Fruit fly (Drosophila melanogaster) whole organism, embryonic: ENCODE measurements around the gene CG32459.
A peak's percentile ranks its signal among the peaks of the same experiment; 100 is the strongest.

Experiments
- BtbVII ChIP-seq: fragments of 200-800 bp; sonication (Bioruptor generic); optimal IDR thresholded peaks from 3 replicates; lab custom pipeline; 2017; ENCODE audit warnings: missing biosample characterization, mild to moderate bottlenecking, missing genetic modification characterization
- CG1024 ChIP-seq: fragments of 200-800 bp; sonication (Bioruptor generic); IDR thresholded peaks from 2 replicates; pipeline ENCODE4 v1.3.6; 2022; ENCODE audit warnings: missing biosample characterization, missing genetic modification characterization
- CG13894 ChIP-seq: fragments of 200-800 bp; sonication (Bioruptor generic); optimal IDR thresholded peaks from 3 replicates; lab custom pipeline; 2018; ENCODE audit warnings: missing biosample characterization, mild to moderate bottlenecking, missing genetic modification characterization, moderate library complexity
- CG14965 ChIP-seq: fragments of 200-800 bp; sonication (Bioruptor generic); optimal IDR thresholded peaks from 2 replicates; lab custom pipeline; 2016; ENCODE audit warnings: missing biosample characterization, missing genetic modification characterization, borderline replicate concordance
- CG15601 ChIP-seq: fragments of 200-800 bp; sonication (Bioruptor generic); optimal IDR thresholded peaks from 3 replicates; lab custom pipeline; 2019; ENCODE audit warnings: missing biosample characterization, mild to moderate bottlenecking, missing genetic modification characterization, moderate library complexity
- CG1647 ChIP-seq: fragments of 200-800 bp; sonication (Bioruptor generic); optimal IDR thresholded peaks from 3 replicates; lab custom pipeline; 2016; ENCODE audit warnings: missing biosample characterization, missing genetic modification characterization
- CG17568 ChIP-seq: fragments of 200-800 bp; sonication (Bioruptor generic); optimal IDR thresholded peaks from 2 replicates; lab custom pipeline; 2018; ENCODE audit warnings: missing biosample characterization, mild to moderate bottlenecking, missing genetic modification characterization, moderate library complexity
- CG30020 ChIP-seq: fragments of 200-800 bp; optimal IDR thresholded peaks from 2 replicates; lab custom pipeline; 2019; ENCODE audit warnings: missing biosample characterization, mild to moderate bottlenecking, missing genetic modification characterization, moderate library complexity
- CG32772 ChIP-seq: fragments of 200-800 bp; sonication (Bioruptor generic); IDR thresholded peaks from 2 replicates; pipeline ENCODE4 v1.3.6; 2022; ENCODE audit warnings: missing biosample characterization, missing genetic modification characterization
- CG4404 ChIP-seq: fragments of 200-800 bp; sonication (Bioruptor generic); IDR thresholded peaks from 2 replicates; pipeline ENCODE4 v1.3.6; 2022; ENCODE audit warnings: missing biosample characterization, missing genetic modification characterization
- CG4707 ChIP-seq: fragments of 200-800 bp; sonication (Bioruptor generic); optimal IDR thresholded peaks from 2 replicates; lab custom pipeline; 2018; ENCODE audit warnings: missing biosample characterization, mild to moderate bottlenecking, missing genetic modification characterization, moderate library complexity
- CG6791 ChIP-seq: fragments of 200-800 bp; sonication (Bioruptor generic); IDR thresholded peaks from 3 replicates; pipeline ENCODE4 v1.3.6; 2022; ENCODE audit warnings: missing biosample characterization, missing genetic modification characterization; ENCODE audit not compliant: partially characterized antibody
- CG6813 ChIP-seq: fragments of 200-800 bp; sonication (Bioruptor generic); optimal IDR thresholded peaks from 2 replicates; lab custom pipeline; 2017; ENCODE audit warnings: missing biosample characterization, missing genetic modification characterization, mild to moderate bottlenecking, moderate library complexity, missing genetic modification reagents
- CG7372 ChIP-seq: fragments of 200-800 bp; sonication (Bioruptor generic); IDR thresholded peaks from 2 replicates; pipeline ENCODE4 v1.3.6; 2022; ENCODE audit warnings: missing biosample characterization, missing genetic modification characterization
- CG7928 ChIP-seq: fragments of 200-800 bp; sonication (Bioruptor generic); optimal IDR thresholded peaks from 2 replicates; lab custom pipeline; 2017; ENCODE audit warnings: missing biosample characterization, mild to moderate bottlenecking, missing genetic modification characterization
- Dip2 ChIP-seq: fragments of 200-800 bp; sonication (Bioruptor generic); IDR thresholded peaks from 2 replicates; pipeline ENCODE4 v1.3.6; 2022; ENCODE audit warnings: missing biosample characterization, missing genetic modification characterization
- Dip3 ChIP-seq: fragments of 200-800 bp; sonication (Bioruptor generic); optimal IDR thresholded peaks from 3 replicates; lab custom pipeline; 2016; ENCODE audit warnings: missing biosample characterization, missing genetic modification characterization
- Dp ChIP-seq: fragments of 200-800 bp; sonication (Bioruptor generic); optimal IDR thresholded peaks from 2 replicates; lab custom pipeline; 2018; ENCODE audit warnings: missing biosample characterization, mild to moderate bottlenecking, missing genetic modification characterization, moderate library complexity
- Ets65A ChIP-seq: fragments of 200-800 bp; sonication (Bioruptor generic); peaks from one replicate; lab custom pipeline; 2016; ENCODE audit warnings: missing biosample characterization, missing genetic modification characterization
- Ets97D ChIP-seq: fragments of 200-800 bp; sonication (Bioruptor generic); optimal IDR thresholded peaks from 3 replicates; lab custom pipeline; 2016; ENCODE audit warnings: missing biosample characterization, missing genetic modification characterization
- Gsc ChIP-seq: fragments of 200-800 bp; sonication (Bioruptor generic); IDR thresholded peaks from 2 replicates; pipeline ENCODE4 v1.3.6; 2022; ENCODE audit warnings: missing biosample characterization, missing genetic modification characterization
- HLH3B ChIP-seq: fragments of 200-800 bp; sonication (Bioruptor generic); IDR thresholded peaks from 2 replicates; pipeline ENCODE4 v1.3.6; 2022; ENCODE audit warnings: missing biosample characterization, missing genetic modification characterization
- Lpt ChIP-seq: fragments of >200 bp; optimal IDR thresholded peaks from 2 replicates; lab custom pipeline; 2018; ENCODE audit warnings: missing biosample characterization, missing genetic modification characterization
- MBD-R2 ChIP-seq: fragments of 200-800 bp; sonication (Bioruptor generic); IDR thresholded peaks from 2 replicates; pipeline ENCODE4 v1.3.6; 2022; ENCODE audit warnings: missing biosample characterization, missing genetic modification characterization
- Myb ChIP-seq: fragments of 200-800 bp; sonication (Bioruptor generic); optimal IDR thresholded peaks from 2 replicates; lab custom pipeline; 2016; ENCODE audit warnings: missing biosample characterization, missing genetic modification characterization
- NC2α ChIP-seq: fragments of 200-800 bp; sonication (Bioruptor generic); optimal IDR thresholded peaks from 2 replicates; lab custom pipeline; 2016; ENCODE audit warnings: missing biosample characterization, missing genetic modification characterization
- NK7.1 ChIP-seq: fragments of 200-800 bp; sonication (Bioruptor generic); optimal IDR thresholded peaks from 3 replicates; lab custom pipeline; 2016; ENCODE audit warnings: missing biosample characterization, missing genetic modification characterization
- Trl ChIP-seq, 3 experiments: fragments of >200 bp in 2 of 3; fragments of 200-800 bp in 1 of 3; sonication (Bioruptor generic) in 1 of 3; optimal IDR thresholded peaks; 2 replicates in 1 of 3; 3 replicates in 2 of 3; lab custom pipeline; 2016 to 2017; ENCODE audit warnings: missing biosample characterization in 1 of 3, missing genetic modification characterization in 1 of 3
- bsh ChIP-seq, 2 experiments: fragments of 200-800 bp; sonication (Bioruptor generic); optimal IDR thresholded peaks; 2 replicates each; lab custom pipeline; 2017 to 2018; ENCODE audit warnings: mild to moderate bottlenecking in 2 of 2, missing biosample characterization in 2 of 2, missing genetic modification characterization in 2 of 2, moderate library complexity in 1 of 2
- dan ChIP-seq: fragments of 200-800 bp; sonication (Bioruptor generic); IDR thresholded peaks from 2 replicates; pipeline ENCODE4 v1.3.6; 2022; ENCODE audit warnings: missing biosample characterization, missing genetic modification characterization
- dpn ChIP-seq, 2 experiments: fragments of 200-800 bp; sonication (Bioruptor generic); optimal IDR thresholded peaks; 3 replicates each; lab custom pipeline; 2016; ENCODE audit warnings: missing biosample characterization in 2 of 2, missing genetic modification characterization in 2 of 2
- fd96Cb ChIP-seq: fragments of 200-800 bp; sonication (Bioruptor generic); optimal IDR thresholded peaks from 2 replicates; lab custom pipeline; 2018; ENCODE audit warnings: missing biosample characterization, mild to moderate bottlenecking, missing genetic modification characterization, moderate library complexity
- gsb ChIP-seq: fragments of 200-800 bp; sonication (Bioruptor generic); IDR thresholded peaks from 2 replicates; pipeline ENCODE4 v1.3.6; 2022; ENCODE audit warnings: missing biosample characterization, missing genetic modification characterization
- gt ChIP-seq: fragments of 200-800 bp; sonication (Bioruptor generic); IDR thresholded peaks from 2 replicates; pipeline ENCODE4 v1.3.6; 2022; ENCODE audit warnings: missing biosample characterization, missing genetic modification characterization
- hkb ChIP-seq, 2 experiments: fragments of 200-800 bp in 1 of 2; fragments of >200 bp in 1 of 2; sonication (Bioruptor generic) in 1 of 2; IDR thresholded peaks in 1 of 2; optimal IDR thresholded peaks in 1 of 2; 2 replicates each; pipeline versions ENCODE4 v1.3.6 to Lab custom; 2017 to 2022; ENCODE audit warnings: missing biosample characterization in 1 of 2, missing genetic modification characterization in 1 of 2
- insv ChIP-seq, 2 experiments: fragments of 200-800 bp; sonication (Bioruptor generic); optimal IDR thresholded peaks; 3 replicates each; lab custom pipeline; 2016 to 2018; ENCODE audit warnings: missing biosample characterization in 2 of 2, missing genetic modification characterization in 2 of 2
- lov ChIP-seq, 2 experiments: fragments of 200-800 bp in 1 of 2; fragments of >200 bp in 1 of 2; sonication (Bioruptor generic) in 1 of 2; IDR thresholded peaks in 1 of 2; optimal IDR thresholded peaks in 1 of 2; 2 replicates in 1 of 2; 3 replicates in 1 of 2; pipeline versions ENCODE4 v1.3.6 to Lab custom; 2017 to 2022; ENCODE audit warnings: missing biosample characterization in 1 of 2, missing genetic modification characterization in 1 of 2
- mam ChIP-seq: fragments of 200-800 bp; sonication (Bioruptor generic); optimal IDR thresholded peaks from 3 replicates; lab custom pipeline; 2016; ENCODE audit warnings: missing biosample characterization, missing genetic modification characterization
- nmo ChIP-seq: fragments of 200-800 bp; sonication (Bioruptor generic); optimal IDR thresholded peaks from 2 replicates; lab custom pipeline; 2018; ENCODE audit warnings: missing biosample characterization, mild to moderate bottlenecking, missing genetic modification characterization, moderate library complexity
- odd ChIP-seq: fragments of 200-800 bp; sonication (Bioruptor generic); optimal IDR thresholded peaks from 2 replicates; lab custom pipeline; 2017; ENCODE audit warnings: missing biosample characterization, mild to moderate bottlenecking, missing genetic modification characterization
- otp ChIP-seq: fragments of 200-800 bp; sonication (Bioruptor generic); IDR thresholded peaks from 3 replicates; pipeline ENCODE4, ENCODE4 v1.3.6; 2022; ENCODE audit warnings: missing biosample characterization, missing genetic modification characterization
- psq ChIP-seq: fragments of 200-800 bp; sonication (Bioruptor generic); optimal IDR thresholded peaks from 2 replicates; lab custom pipeline; 2017; ENCODE audit warnings: missing biosample characterization, missing genetic modification characterization
- pzg ChIP-seq: fragments of 200-800 bp; sonication (Bioruptor generic); optimal IDR thresholded peaks from 3 replicates; lab custom pipeline; 2018; ENCODE audit warnings: missing biosample characterization, mild to moderate bottlenecking, missing genetic modification characterization, moderate library complexity
- slp2 ChIP-seq: fragments of 200-800 bp; sonication (Bioruptor generic); optimal IDR thresholded peaks from 2 replicates; lab custom pipeline; 2016; ENCODE audit warnings: missing biosample characterization, missing genetic modification characterization
- sug ChIP-seq: fragments of 200-800 bp; optimal IDR thresholded peaks from 2 replicates; lab custom pipeline; 2019; ENCODE audit warnings: missing biosample characterization, mild to moderate bottlenecking, missing genetic modification characterization, moderate library complexity
- trem ChIP-seq: fragments of 200-800 bp; optimal IDR thresholded peaks from 3 replicates; lab custom pipeline; 2019; ENCODE audit warnings: missing biosample characterization, mild to moderate bottlenecking, missing genetic modification characterization, moderate library complexity
- vfl ChIP-seq: fragments of 200-800 bp; sonication (Bioruptor generic); optimal IDR thresholded peaks from 2 replicates; lab custom pipeline; 2016; ENCODE audit warnings: missing biosample characterization, missing genetic modification characterization
- wor ChIP-seq: fragments of 200-800 bp; sonication (Bioruptor generic); IDR thresholded peaks from 2 replicates; pipeline ENCODE4 v1.3.6; 2022; ENCODE audit warnings: missing biosample characterization, missing genetic modification characterization

CG32459 gene

DNA sequence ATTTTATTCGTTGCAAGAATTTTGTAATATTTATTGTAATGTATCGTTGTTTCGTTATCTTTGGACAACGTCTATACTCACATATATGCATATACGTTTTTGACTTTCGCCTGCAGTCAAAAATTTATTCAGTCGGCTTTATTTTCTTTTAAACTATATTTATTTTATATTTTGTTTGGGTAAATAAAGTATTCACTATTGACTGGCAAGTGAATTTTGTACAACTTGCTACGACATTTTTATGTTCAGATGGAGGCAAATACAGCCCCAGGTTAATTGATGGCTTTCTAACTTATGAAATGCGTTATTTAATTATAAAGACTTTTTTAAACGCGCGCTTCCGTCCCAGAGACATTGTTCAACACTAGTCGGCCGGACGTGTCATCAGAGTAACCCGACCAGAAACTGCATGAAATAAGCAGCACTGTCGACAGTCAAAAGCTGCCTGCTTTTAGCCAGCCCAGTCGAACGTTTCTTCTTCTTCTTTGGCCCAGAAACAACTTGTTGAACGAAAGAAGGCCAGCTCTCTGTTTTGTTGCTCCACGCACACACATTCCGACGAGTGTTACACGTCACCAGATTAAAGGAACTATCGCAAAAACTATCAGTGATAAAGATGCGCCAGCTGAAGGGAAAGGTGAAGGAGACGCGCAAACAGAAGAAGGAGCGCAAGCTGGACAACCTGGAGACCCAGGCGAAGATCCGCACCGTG is 7.7 kb upstream of the CG32459 start, which contains the start of gene CG33169 (continued):
- TF ChIP-seq Gsc (GFP tag; lab: Robert Waterston, UW) (no peak; the same call in 1 of the 2 replicates), Myb (GFP tag; lab: Kevin White, UChicago) (peak; percentile 91), BtbVII (peak; percentile 73), pzg (peak; percentile 99), NC2α (GFP tag; lab: Kevin White, UChicago) (peak; percentile 76), CG15601 (peak; percentile 80), wor (GFP tag; lab: Robert Waterston, UW) (no peak), CG30020 (tag; lab: Kevin White, UChicago) (peak; percentile 56), CG14965 (GFP tag; lab: Kevin White, UChicago) (peak; percentile 20), insv (GFP tag; optimal IDR thresholded peaks at IDR 0.05; lab: Kevin White, UChicago) (peak in 1 of 2 experiments; percentile 69), MBD-R2 (GFP tag; lab: Robert Waterston, UW) (peak; percentile 98), otp (GFP tag; lab: Robert Waterston, UW) (peak; percentile 73), CG1647 (peak; percentile 85), CG17568 (GFP tag; lab: Kevin White, UChicago) (no peak), mam (GFP tag; lab: Kevin White, UChicago) (peak; percentile 96), lov (optimal IDR thresholded peaks at IDR 0.05; lab: Kevin White, UChicago) (no peak), lov (GFP tag; IDR thresholded peaks at IDR 0.05; lab: Robert Waterston, UW) (0 out of 3 replicates have a peak, but pooled peaks have one; percentile 71), CG1024 (peak; percentile 55), CG13894 (tag; lab: Kevin White, UChicago) (peak; percentile 93), CG6813 (peak; percentile 43), Ets65A (GFP tag; lab: Kevin White, UChicago) (peak; percentile 100), hkb (optimal IDR thresholded peaks at IDR 0.05; lab: Kevin White, UChicago) (no peak), hkb (GFP tag; IDR thresholded peaks at IDR 0.05; lab: Robert Waterston, UW) (peak; percentile 74), Dip3 (GFP tag; lab: Kevin White, UChicago) (peak; percentile 91), sug (tag; lab: Kevin White, UChicago) (peak; percentile 89), Ets97D (peak; percentile 98), CG4404 (peak; percentile 61), dan (no peak), Lpt (GFP tag; lab: Kevin White, UChicago) (no peak), odd (GFP tag; lab: Kevin White, UChicago) (no peak), Dip2 (GFP tag; lab: Robert Waterston, UW) (no peak), CG32772 (GFP tag; lab: Robert Waterston, UW) (peak; percentile 74), trem (peak; percentile 75), bsh (GFP tag; optimal IDR thresholded peaks at IDR 0.05; lab: Kevin White, UChicago) (peak in 1 of 2 experiments; percentile 62), HLH3B (GFP tag; lab: Robert Waterston, UW) (peak; percentile 65; the same call in 1 of the 2 replicates), Dp (GFP tag; lab: Kevin White, UChicago) (peak; percentile 100), fd96Cb (peak; percentile 46), vfl (GFP tag; lab: Kevin White, UChicago) (peak; percentile 93), gt (peak; percentile 59), CG4707 (peak; percentile 61), gsb (peak; percentile 78), Trl (optimal IDR thresholded peaks at IDR 0.05; lab: Kevin White, UChicago) (no peak), Trl (GFP tag; optimal IDR thresholded peaks at IDR 0.05; lab: Kevin White, UChicago) (peak; percentile 93), nmo (GFP tag; lab: Kevin White, UChicago) (peak; percentile 85), slp2 (peak; percentile 72), CG7372 (peak; percentile 69), CG6791 (GFP tag; lab: Robert Waterston, UW) (peak; percentile 72; the same call in 2 of the 3 replicates), dpn (GFP tag; optimal IDR thresholded peaks at IDR 0.05; lab: Kevin White, UChicago) (peak; percentile 89 to 95), NK7.1 (GFP tag; lab: Kevin White, UChicago) (peak; percentile 78), CG7928 (GFP tag; lab: Kevin White, UChicago) (peak; percentile 67), psq (GFP tag; lab: Kevin White, UChicago) (peak; percentile 77)
